Fruit fly (Drosophila melanogaster): ENCODE results near the gene CG8064.
A peak's percentile ranks its signal among the peaks of the same experiment; 100 is the strongest.

The CG8064 gene

DNA sequence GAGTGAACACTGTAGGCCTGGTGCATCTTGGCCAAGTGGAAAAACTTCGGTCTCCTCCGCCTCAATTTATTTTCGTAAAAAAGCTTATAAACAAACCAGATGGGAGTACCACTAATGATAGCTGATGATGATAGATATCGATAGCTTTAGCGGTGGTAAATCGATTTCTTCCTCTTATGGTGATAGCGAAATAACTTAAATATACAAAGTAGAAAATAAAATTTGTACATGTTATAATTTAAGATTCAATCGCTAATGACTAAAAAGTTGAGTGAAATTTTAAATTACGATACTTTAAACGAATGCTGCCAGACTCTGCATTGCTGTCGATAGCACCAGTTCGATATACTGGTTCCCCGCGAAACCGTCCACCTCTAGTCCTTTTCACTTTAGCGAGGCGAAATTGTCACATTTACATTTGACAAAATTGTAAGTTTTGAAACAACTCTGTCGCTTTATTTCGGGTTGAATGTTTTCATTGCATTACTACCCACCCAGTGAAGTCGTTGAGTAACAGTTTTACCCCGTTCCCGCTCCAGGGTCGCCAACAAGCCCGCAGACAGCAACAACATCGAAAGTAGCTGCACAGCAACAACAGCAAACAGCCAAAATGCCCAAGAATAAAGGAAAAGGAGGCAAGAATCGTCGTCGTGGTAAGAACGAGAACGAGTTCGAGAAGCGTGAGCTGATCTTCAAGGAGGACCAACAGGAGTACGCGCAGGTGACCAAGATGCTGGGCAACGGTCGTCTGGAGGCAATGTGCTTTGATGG, 8.9 kb upstream of the CG8064 start, which contains the start of the genes Vps39 and eIF1A (continued):
- TF ChIP-seq CG12299 (tag; optimal IDR thresholded peaks at IDR 0.05) (no peak), sqz (GFP tag; optimal IDR thresholded peaks at IDR 0.05) (no peak), Spps (tag; optimal IDR thresholded peaks at IDR 0.05) (peak; percentile 31), tna (GFP tag; IDR thresholded peaks at IDR 0.05; ENCODE audit: partially characterized antibody) (peak; percentile 83), sima (GFP tag; optimal IDR thresholded peaks at IDR 0.05) (no peak), gcm2 (GFP tag; optimal IDR thresholded peaks at IDR 0.05) (no peak), Nf-YB (GFP tag; optimal IDR thresholded peaks at IDR 0.05) (no peak), CG12071 (GFP tag; optimal IDR thresholded peaks at IDR 0.05) (no peak), CG4404 (GFP tag; IDR thresholded peaks at IDR 0.05) (no peak; the same call in 1 of the 2 replicates), vfl (GFP tag; optimal IDR thresholded peaks at IDR 0.05) (no peak), bcd (GFP tag; optimal IDR thresholded peaks at IDR 0.05) (no peak), CG6254 (GFP tag; optimal IDR thresholded peaks at IDR 0.05) (no peak), CG9797 (GFP tag; optimal IDR thresholded peaks at IDR 0.05) (peak; percentile 19), Dip3 (GFP tag; optimal IDR thresholded peaks at IDR 0.05) (peak; percentile 21), CG10274 (GFP tag; optimal IDR thresholded peaks at IDR 0.05) (no peak), CG18011 (GFP tag; optimal IDR thresholded peaks at IDR 0.05) (no peak), CG4854 (GFP tag; optimal IDR thresholded peaks at IDR 0.05) (no peak), nmo (GFP tag; optimal IDR thresholded peaks at IDR 0.05) (peak; percentile 64), az2 (GFP tag; optimal IDR thresholded peaks at IDR 0.05) (peak; percentile 10), sens (GFP tag) (peak; percentile 94), fd3F (GFP tag; optimal IDR thresholded peaks at IDR 0.05) (peak; percentile 27), aop (GFP tag; IDR thresholded peaks at IDR 0.05) (no peak), CG13624 (GFP tag; optimal IDR thresholded peaks at IDR 0.05) (peak; percentile 53), CG6689 (GFP tag; IDR thresholded peaks at IDR 0.05) (peak; percentile 37; the same call in 1 of the 2 replicates), CG7271 (tag; optimal IDR thresholded peaks at IDR 0.05) (no peak), CG3281 (GFP tag; optimal IDR thresholded peaks at IDR 0.05) (no peak), CG11723 (GFP tag; optimal IDR thresholded peaks at IDR 0.05) (no peak), CG4730 (GFP tag; IDR thresholded peaks at IDR 0.05) (no peak), CG11247 (GFP tag; IDR thresholded peaks at IDR 0.05) (no peak), CG13287 (GFP tag; IDR thresholded peaks at IDR 0.05; ENCODE audit: partially characterized antibody) (peak; percentile 93), CG1603 (tag; optimal IDR thresholded peaks at IDR 0.05) (no peak), nom (GFP tag; optimal IDR thresholded peaks at IDR 0.05) (no peak), bigmax (GFP tag; optimal IDR thresholded peaks at IDR 0.05) (no peak), Ssrp (tag; optimal IDR thresholded peaks at IDR 0.05) (no peak), CG31441 (GFP tag; IDR thresholded peaks at IDR 0.05) (0 out of 2 replicates have a peak, but pooled peaks have one; percentile 30), hth (optimal IDR thresholded peaks at IDR 0.05) (no peak), Camta (GFP tag; optimal IDR thresholded peaks at IDR 0.05) (peak; percentile 31), CG7963 (GFP tag; IDR thresholded peaks at IDR 0.05; ENCODE audit: partially characterized antibody) (peak; percentile 66), caup (GFP tag; optimal IDR thresholded peaks at IDR 0.05; ENCODE audit: severe bottlenecking) (no peak), Ravus (GFP tag; IDR thresholded peaks at IDR 0.05) (no peak), Adf1 (GFP tag; IDR thresholded peaks at IDR 0.05) (no peak), Mrtf (GFP tag; IDR thresholded peaks at IDR 0.05) (no peak), CG8765 (GFP tag; IDR thresholded peaks at IDR 0.05) (no peak), hb (GFP tag; IDR thresholded peaks at IDR 0.05; ENCODE audit: partially characterized antibody) (peak; percentile 82; the same call in 2 of the 3 replicates), lab (GFP tag; optimal IDR thresholded peaks at IDR 0.05) (no peak), Dbx (GFP tag; IDR thresholded peaks at IDR 0.05) (0 out of 3 replicates have a peak, but pooled peaks have one; percentile 43), Usf (GFP tag; optimal IDR thresholded peaks at IDR 0.05) (no peak), sd (tag; optimal IDR thresholded peaks at IDR 0.05) (no peak), E2f2 (GFP tag; IDR thresholded peaks at IDR 0.05) (no peak; the same call in 1 of the 2 replicates)

Data from whole organism, embryonic.